Worm (Caenorhabditis elegans) whole organism, L3 larva: ENCODE results near the gene C35A5.4.

Experiments used
- R02D3.7 ChIP-seq: fragments of 150-350 bp; optimal IDR thresholded peaks from 2 replicates; lab custom pipeline; 2014; ENCODE audit warnings: missing biosample characterization, missing genetic modification characterization
- ZK546.5 ChIP-seq: sonication (generic microtip); optimal IDR thresholded peaks from 2 replicates; lab custom pipeline; 2017; ENCODE audit warnings: missing biosample characterization, missing genetic modification characterization
- aly-2 ChIP-seq: fragments of 150-350 bp; optimal IDR thresholded peaks from 2 replicates; lab custom pipeline; 2014; ENCODE audit warnings: missing biosample characterization, missing genetic modification characterization
- ama-1 ChIP-seq: fragments of 150-350 bp; optimal IDR thresholded peaks from 2 replicates; lab custom pipeline; 2018
- ceh-16 ChIP-seq: sonication (generic microtip); optimal IDR thresholded peaks from 2 replicates; lab custom pipeline; 2017; ENCODE audit warnings: missing biosample characterization, missing genetic modification characterization
- ceh-28 ChIP-seq: fragments of 150-350 bp; optimal IDR thresholded peaks from 2 replicates; lab custom pipeline; 2014; ENCODE audit warnings: missing biosample characterization, missing genetic modification reagents, missing genetic modification characterization
- ceh-82 ChIP-seq: fragments of 150-350 bp; optimal IDR thresholded peaks from 2 replicates; lab custom pipeline; 2014; ENCODE audit warnings: missing biosample characterization, missing genetic modification characterization
- ceh-9 ChIP-seq: sonication (generic microtip); optimal IDR thresholded peaks from 2 replicates; lab custom pipeline; 2018; ENCODE audit warnings: missing biosample characterization, missing genetic modification characterization
- daf-12 ChIP-seq: fragments of 150-350 bp; optimal IDR thresholded peaks from 2 replicates; lab custom pipeline; 2014; ENCODE audit warnings: missing biosample characterization, missing genetic modification reagents, missing genetic modification characterization
- egl-5 ChIP-seq: fragments of 150-350 bp; optimal IDR thresholded peaks from 2 replicates; lab custom pipeline; 2017; ENCODE audit warnings: missing biosample characterization, missing genetic modification reagents, missing genetic modification characterization, inconsistent platforms
- elt-1 ChIP-seq: fragments of 150-350 bp; optimal IDR thresholded peaks from 2 replicates; lab custom pipeline; 2014; ENCODE audit warnings: missing biosample characterization, missing genetic modification characterization
- elt-2 ChIP-seq: sonication (generic microtip); optimal IDR thresholded peaks from 2 replicates; lab custom pipeline; 2016; ENCODE audit warnings: missing genetic modification reagents, mild to moderate bottlenecking, missing genetic modification characterization, missing compliant biosample characterization
- eor-1 ChIP-seq, 2 experiments: fragments of 150-350 bp; optimal IDR thresholded peaks; 2 replicates each; lab custom pipeline; 2014 to 2018; ENCODE audit warnings: missing biosample characterization in 2 of 2, missing genetic modification characterization in 2 of 2
- fkh-2 ChIP-seq: fragments of 150-350 bp; optimal IDR thresholded peaks from 2 replicates; lab custom pipeline; 2014; ENCODE audit warnings: missing biosample characterization, missing genetic modification reagents, missing genetic modification characterization
- hmg-11 ChIP-seq: sonication (generic microtip); optimal IDR thresholded peaks from 2 replicates; lab custom pipeline; 2016; ENCODE audit warnings: missing genetic modification characterization, missing compliant biosample characterization
- jun-1 ChIP-seq: fragments of 150-350 bp; optimal IDR thresholded peaks from 2 replicates; lab custom pipeline; 2014; ENCODE audit warnings: missing biosample characterization, missing genetic modification reagents, missing genetic modification characterization
- lsy-12 ChIP-seq: sonication (generic microtip); optimal IDR thresholded peaks from 2 replicates; lab custom pipeline; 2016; ENCODE audit warnings: mild to moderate bottlenecking, missing genetic modification characterization, missing compliant biosample characterization
- mdl-1 ChIP-seq: fragments of 150-350 bp; optimal IDR thresholded peaks from 2 replicates; lab custom pipeline; 2014; ENCODE audit warnings: missing biosample characterization, missing genetic modification characterization
- mml-1 ChIP-seq: fragments of 150-350 bp; sonication (generic microtip); optimal IDR thresholded peaks from 3 replicates; lab custom pipeline; 2014; ENCODE audit warnings: missing biosample characterization, missing genetic modification characterization
- nfya-1 ChIP-seq: sonication (generic microtip); optimal IDR thresholded peaks from 2 replicates; lab custom pipeline; 2017; ENCODE audit warnings: missing genetic modification characterization, mild to moderate bottlenecking, missing compliant biosample characterization, antibody characterized with exemption, moderate library complexity; ENCODE audit not compliant: insufficient read depth
- nhr-11 ChIP-seq: fragments of 150-350 bp; optimal IDR thresholded peaks from 2 replicates; lab custom pipeline; 2014; ENCODE audit warnings: missing biosample characterization, missing genetic modification characterization
- nhr-12 ChIP-seq: fragments of 150-350 bp; optimal IDR thresholded peaks from 2 replicates; lab custom pipeline; 2014; ENCODE audit warnings: missing biosample characterization, missing genetic modification characterization
- nhr-23 ChIP-seq: fragments of 150-350 bp; optimal IDR thresholded peaks from 2 replicates; lab custom pipeline; 2014; ENCODE audit warnings: missing biosample characterization, missing genetic modification reagents, missing genetic modification characterization
- nhr-237 ChIP-seq: fragments of 150-350 bp; optimal IDR thresholded peaks from 2 replicates; lab custom pipeline; 2014; ENCODE audit warnings: missing biosample characterization, missing genetic modification characterization
- nhr-25 ChIP-seq: sonication (generic microtip); optimal IDR thresholded peaks from 2 replicates; lab custom pipeline; 2017; ENCODE audit warnings: missing biosample characterization, missing genetic modification characterization
- nhr-43 ChIP-seq: sonication (generic microtip); optimal IDR thresholded peaks from 2 replicates; lab custom pipeline; 2016; ENCODE audit warnings: mild to moderate bottlenecking, missing genetic modification characterization, missing compliant biosample characterization; ENCODE audit not compliant: poor library complexity, severe bottlenecking
- nhr-67 ChIP-seq: fragments of 150-350 bp; optimal IDR thresholded peaks from 2 replicates; lab custom pipeline; 2014; ENCODE audit warnings: missing biosample characterization, missing genetic modification characterization
- nhr-76 ChIP-seq: fragments of 150-350 bp; sonication (generic microtip); optimal IDR thresholded peaks from 5 replicates; lab custom pipeline; 2014; ENCODE audit warnings: missing biosample characterization, missing genetic modification characterization
- nhr-77 ChIP-seq: fragments of 150-350 bp; optimal IDR thresholded peaks from 2 replicates; lab custom pipeline; 2014; ENCODE audit warnings: missing biosample characterization, missing genetic modification characterization
- pha-4 ChIP-seq: fragments of 150-350 bp; optimal IDR thresholded peaks from 2 replicates; lab custom pipeline; 2014; ENCODE audit warnings: missing biosample characterization, missing genetic modification reagents, missing genetic modification characterization
- pqm-1 ChIP-seq: fragments of 150-350 bp; optimal IDR thresholded peaks from 2 replicates; lab custom pipeline; 2017; ENCODE audit warnings: missing biosample characterization, missing genetic modification characterization, inconsistent platforms
- sea-2 ChIP-seq: fragments of 150-350 bp; sonication (generic microtip); optimal IDR thresholded peaks from 4 replicates; lab custom pipeline; 2014; ENCODE audit warnings: missing biosample characterization, missing genetic modification reagents, missing genetic modification characterization
- skn-1 ChIP-seq: fragments of 150-350 bp; optimal IDR thresholded peaks from 2 replicates; lab custom pipeline; 2014; ENCODE audit warnings: missing biosample characterization, missing genetic modification characterization
- snpc-4 ChIP-seq: fragments of 150-350 bp; optimal IDR thresholded peaks from 2 replicates; lab custom pipeline; 2014; ENCODE audit warnings: missing biosample characterization, missing genetic modification characterization
- tbx-2 ChIP-seq: sonication (generic microtip); optimal IDR thresholded peaks from 2 replicates; lab custom pipeline; 2016; ENCODE audit warnings: mild to moderate bottlenecking, missing genetic modification characterization, missing compliant biosample characterization
- unc-39 ChIP-seq: sonication (generic microtip); optimal IDR thresholded peaks from 4 replicates; lab custom pipeline; 2017; ENCODE audit warnings: missing biosample characterization, missing genetic modification characterization
- unc-62 ChIP-seq: fragments of 150-350 bp; sonication (generic microtip); optimal IDR thresholded peaks from 4 replicates; lab custom pipeline; 2014; ENCODE audit warnings: missing biosample characterization, missing genetic modification reagents, missing genetic modification characterization
- zag-1 ChIP-seq: fragments of 150-350 bp; optimal IDR thresholded peaks from 2 replicates; lab custom pipeline; 2014; ENCODE audit warnings: missing biosample characterization, missing genetic modification characterization
- ztf-11 ChIP-seq: fragments of 150-350 bp; optimal IDR thresholded peaks from 2 replicates; lab custom pipeline; 2014; ENCODE audit warnings: missing biosample characterization, missing genetic modification characterization

C35A5.4 gene

DNA sequence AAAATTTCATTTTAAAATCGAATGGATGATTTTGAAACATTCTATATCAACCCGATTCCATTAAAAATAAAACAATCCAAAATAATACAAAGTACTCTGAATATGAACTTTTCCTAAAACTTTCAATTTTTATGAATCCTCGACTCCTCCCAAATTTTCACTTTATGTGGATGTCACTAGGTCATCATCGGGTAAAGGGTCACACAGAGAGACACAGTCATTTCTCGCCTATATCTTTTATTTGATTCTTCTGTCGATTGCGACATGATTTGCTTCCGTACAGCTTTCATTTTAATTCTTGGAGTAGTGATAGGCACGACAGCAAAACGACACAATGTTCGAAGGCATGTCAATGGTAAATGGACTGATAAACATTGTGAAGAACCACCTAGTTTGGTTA is 31.7 kb downstream of the C35A5.4 start, which contains the start of gene F25D1.3:
Gene F25D1.3 (plus strand): TSS at position 225 of the 400 bp plus-strand sequence.
- TF ChIP-seq nhr-23 (tag; lab: Kevin White, UChicago) = peak; percentile 15
- no peak for TF ChIP-seq nhr-237 (tag; lab: Kevin White, UChicago)

DNA sequence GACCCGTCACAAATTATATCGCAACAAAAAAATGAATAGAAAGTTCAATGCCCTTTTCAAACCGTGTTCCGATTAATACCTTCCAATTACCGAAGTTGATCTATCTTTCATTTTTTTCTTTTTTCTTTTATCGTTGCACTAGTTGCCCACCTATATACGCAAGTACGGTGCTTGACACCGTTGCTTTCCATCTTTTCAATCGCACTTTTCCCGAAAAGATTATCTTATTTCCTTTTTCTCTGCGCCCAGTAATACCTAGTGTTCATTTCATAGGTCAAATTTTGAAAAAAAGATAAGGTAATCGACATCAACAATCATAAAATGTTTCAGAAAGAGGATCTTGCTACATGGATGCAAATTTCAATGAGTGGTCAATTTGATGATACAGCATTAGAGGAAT is 32.8 kb downstream of the C35A5.4 start:
- TF ChIP-seq zag-1 (tag; lab: Kevin White, UChicago) = no peak
- TF ChIP-seq daf-12 = no peak
- TF ChIP-seq snpc-4 = no peak
- peak; percentile 2 for TF ChIP-seq elt-1 (tag; lab: Kevin White, UChicago)
- TF ChIP-seq nhr-23 (tag; lab: Kevin White, UChicago) = peak; percentile 76
- TF ChIP-seq skn-1 (tag; lab: Kevin White, UChicago) = no peak

DNA sequence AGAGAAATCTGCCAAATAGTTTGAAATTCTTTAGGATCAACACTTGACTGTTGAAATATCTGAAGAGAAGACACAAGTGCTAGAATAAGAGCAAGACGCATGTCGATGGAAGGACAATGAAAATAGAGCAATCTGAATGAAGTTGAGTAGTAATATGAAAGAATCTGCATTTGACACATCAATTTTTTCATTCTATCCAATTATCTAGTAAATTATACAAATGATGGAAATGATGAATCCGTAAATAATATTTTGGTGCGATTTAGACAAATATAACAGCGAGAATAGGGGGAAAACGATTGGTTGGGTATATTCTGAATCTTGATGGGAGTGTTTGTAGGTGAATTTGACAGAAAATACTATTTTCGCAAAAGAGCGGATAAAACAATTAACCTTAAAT is 35.9 kb downstream of the C35A5.4 start, which contains the start of gene txt-10:
Gene txt-10 (minus strand): TSS at position 101 of the 400 bp plus-strand sequence.
- TF ChIP-seq sea-2 (GFP tag; lab: Kevin White, UChicago) (no peak), nhr-12 (no peak), nhr-43 (tag; lab: Kevin White, UChicago) (no peak), mdl-1 (tag; lab: Kevin White, UChicago) (no peak), lsy-12 (tag; lab: Kevin White, UChicago) (no peak), unc-39 (tag; lab: Kevin White, UChicago) (no peak), nhr-77 (tag; lab: Kevin White, UChicago) (no peak), aly-2 (tag; lab: Kevin White, UChicago) (no peak), ceh-28 (tag; lab: Kevin White, UChicago) (no peak), unc-62 (no peak), daf-12 (no peak), tbx-2 (tag; lab: Kevin White, UChicago) (no peak)

DNA sequence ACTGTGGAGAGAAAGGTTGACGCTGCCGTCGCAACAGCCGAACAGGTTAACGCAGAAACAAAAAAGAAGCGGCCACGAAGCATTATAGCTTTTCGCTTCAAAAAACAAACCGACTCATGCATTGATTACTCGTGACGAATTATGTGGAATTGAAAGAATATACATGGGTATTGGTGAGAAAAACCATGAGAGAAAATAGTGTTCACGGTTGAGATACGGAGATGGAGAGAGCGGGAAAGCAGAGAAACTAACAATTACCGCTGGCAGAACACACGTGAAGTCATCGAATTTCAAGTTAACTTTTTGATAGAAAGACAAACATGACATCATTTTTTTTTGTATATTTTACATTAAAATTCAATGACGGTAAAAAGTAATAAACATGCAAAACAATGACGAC is 38.5 kb downstream of the C35A5.4 start:
- TF ChIP-seq ama-1 (lab: Kevin White, UChicago) = peak; percentile 3
- TF ChIP-seq ceh-9 (tag; lab: Kevin White, UChicago) = no peak
- TF ChIP-seq pqm-1 = peak; percentile 66
- TF ChIP-seq nfya-1 (tag; lab: Kevin White, UChicago) = peak; percentile 9
- TF ChIP-seq skn-1 (tag; lab: Kevin White, UChicago) = no peak
- TF ChIP-seq pha-4 (tag; lab: Kevin White, UChicago) = peak; percentile 49
- no peak for TF ChIP-seq ztf-11 (tag; lab: Kevin White, UChicago)
- no peak for TF ChIP-seq nhr-77 (tag; lab: Kevin White, UChicago)
- peak; percentile 35 for TF ChIP-seq elt-2
- TF ChIP-seq aly-2 (tag; lab: Kevin White, UChicago) = no peak

DNA sequence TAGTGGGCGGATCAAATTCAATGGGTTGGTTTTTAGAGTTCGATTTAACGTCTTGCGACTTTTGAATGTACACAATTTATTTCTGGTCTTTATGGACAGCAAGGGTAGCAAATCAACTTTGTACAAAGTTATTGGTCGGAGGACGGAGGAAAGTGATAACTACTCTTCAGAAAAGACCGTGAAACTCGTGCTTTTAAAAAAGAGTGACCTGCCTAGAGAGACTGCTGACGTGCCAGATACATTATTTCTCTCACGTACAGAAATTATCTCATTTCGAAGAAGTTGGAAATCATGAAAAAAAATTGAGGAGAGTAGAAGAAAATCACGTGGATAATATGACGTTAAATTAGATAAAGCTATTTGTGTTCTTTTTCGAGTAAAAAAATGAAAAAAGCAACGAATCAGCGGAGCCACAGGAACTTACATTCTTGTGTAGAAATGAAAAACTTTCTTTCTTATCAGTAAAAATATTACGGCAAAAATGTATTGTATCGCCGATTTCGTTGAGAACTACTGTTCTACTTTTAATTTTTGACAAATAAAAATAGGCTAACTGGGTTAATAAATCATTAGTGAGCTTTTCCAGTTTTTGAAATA is 39.4 kb downstream of the C35A5.4 start, which contains the start of gene ppm-1.A:
Gene ppm-1.A (minus strand): TSS at position 294 of the 597 bp plus-strand sequence.
- no peak for TF ChIP-seq sea-2 (GFP tag; lab: Kevin White, UChicago)
- TF ChIP-seq hmg-11 (tag; lab: Kevin White, UChicago) = no peak
- no peak for TF ChIP-seq ceh-82 (tag; lab: Kevin White, UChicago)
- no peak for TF ChIP-seq tbx-2 (tag; lab: Kevin White, UChicago)
- no peak for TF ChIP-seq lsy-12 (tag; lab: Kevin White, UChicago)
- peak; percentile 35 for TF ChIP-seq pqm-1
- peak; percentile 20 for TF ChIP-seq nhr-23 (tag; lab: Kevin White, UChicago)
- no peak for TF ChIP-seq egl-5 (tag; lab: Kevin White, UChicago)
- TF ChIP-seq nhr-25 (tag; lab: Kevin White, UChicago) = no peak
- peak; percentile 46 for TF ChIP-seq mml-1 (tag; lab: Kevin White, UChicago)
- TF ChIP-seq nhr-11 (tag; lab: Kevin White, UChicago) = no peak
- TF ChIP-seq pha-4 (tag; lab: Kevin White, UChicago) = peak; percentile 23
- peak; percentile 37 for TF ChIP-seq elt-2

DNA sequence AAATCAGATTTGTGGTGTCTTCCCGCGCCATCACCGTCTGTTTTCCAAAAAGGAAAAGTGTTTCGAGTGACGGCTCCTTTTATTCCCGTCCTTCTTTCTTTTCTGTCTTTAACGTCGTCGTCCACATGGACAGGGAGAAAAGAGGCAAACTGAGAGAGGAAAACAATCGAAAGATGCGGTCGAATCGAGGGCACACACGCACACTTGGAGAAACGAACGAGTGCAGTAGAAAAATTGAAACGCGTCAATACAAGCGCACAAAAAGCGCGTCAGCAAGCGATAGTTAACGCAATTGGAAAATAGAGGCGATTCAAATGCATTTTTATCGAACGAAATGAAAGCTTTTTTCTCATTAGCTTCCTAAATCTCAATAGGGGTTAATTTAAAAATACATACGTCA is 40.0 kb downstream of the C35A5.4 start:
- TF ChIP-seq pha-4 (tag; lab: Kevin White, UChicago) (peak; percentile 94), ceh-82 (tag; lab: Kevin White, UChicago) (peak; percentile 73), nhr-43 (tag; lab: Kevin White, UChicago) (peak; percentile 89), lsy-12 (tag; lab: Kevin White, UChicago) (peak; percentile 71), ZK546.5 (tag; lab: Kevin White, UChicago) (peak; percentile 36), nhr-67 (no peak), elt-2 (peak; percentile 58), nhr-12 (no peak), nhr-25 (tag; lab: Kevin White, UChicago) (peak; percentile 97), sea-2 (GFP tag; lab: Kevin White, UChicago) (no peak), eor-1 (tag; optimal IDR thresholded peaks at IDR 0.05; lab: Kevin White, UChicago) (no peak), tbx-2 (tag; lab: Kevin White, UChicago) (peak; percentile 86), ztf-11 (tag; lab: Kevin White, UChicago) (no peak), elt-1 (tag; lab: Kevin White, UChicago) (peak; percentile 47), hmg-11 (tag; lab: Kevin White, UChicago) (peak; percentile 91), R02D3.7 (tag; lab: Kevin White, UChicago) (peak; percentile 75), nfya-1 (tag; lab: Kevin White, UChicago) (peak; percentile 95), mml-1 (tag; lab: Kevin White, UChicago) (no peak), fkh-2 (tag; lab: Kevin White, UChicago) (no peak), nhr-76 (no peak), ceh-16 (tag; lab: Kevin White, UChicago) (no peak), jun-1 (tag; lab: Kevin White, UChicago) (peak; percentile 87), nhr-237 (tag; lab: Kevin White, UChicago) (no peak)
